Worm (Caenorhabditis elegans) whole organism, mixed stage, embryonic: Measurements from ENCODE around the gene wdr-5.2.

Experiments used
- lin-13 ChIP-seq: fragments of 150-350 bp; optimal IDR thresholded peaks from 2 replicates; lab custom pipeline; 2014; ENCODE audit warnings: missing biosample characterization, missing genetic modification characterization
- nhr-12 ChIP-seq: fragments of 150-350 bp; optimal IDR thresholded peaks from 2 replicates; lab custom pipeline; 2014; ENCODE audit warnings: missing biosample characterization, missing genetic modification characterization
- nhr-28 ChIP-seq: fragments of 150-350 bp; optimal IDR thresholded peaks from 2 replicates; lab custom pipeline; 2014; ENCODE audit warnings: missing biosample characterization, missing genetic modification characterization
- unc-39 ChIP-seq: fragments of 150-350 bp; optimal IDR thresholded peaks from 2 replicates; lab custom pipeline; 2014; ENCODE audit warnings: missing biosample characterization, missing genetic modification characterization
- unc-62 ChIP-seq: fragments of 150-350 bp; optimal IDR thresholded peaks from 2 replicates; lab custom pipeline; 2014; ENCODE audit warnings: missing biosample characterization, missing genetic modification reagents, missing genetic modification characterization

ce11 chrX:14366081-14366480, 16.2 kb downstream of the wdr-5.2 start:
- TF ChIP-seq nhr-12 (tag; lab: Kevin White, UChicago), result no peak
- no peak for TF ChIP-seq unc-62 (GFP tag; lab: Kevin White, UChicago)
- no peak for TF ChIP-seq nhr-28 (tag; lab: Kevin White, UChicago)
- no peak for TF ChIP-seq unc-39 (tag; lab: Kevin White, UChicago)
- no peak for TF ChIP-seq lin-13 (tag; lab: Kevin White, UChicago)
